Worm (Caenorhabditis elegans) whole organism, young adult: Measurements from ENCODE around the gene T09F5.20.

ENCODE experiments used
- pha-4 ChIP-seq: fragments of 150-350 bp; sonication (generic microtip); optimal IDR thresholded peaks from 2 replicates; lab custom pipeline; 2014; ENCODE audit warnings: missing biosample characterization, missing genetic modification reagents, missing genetic modification characterization
- rpc-1 ChIP-seq, 2 experiments: fragments of 150-350 bp in 1 of 2; sonication (generic microtip) in 1 of 2; optimal IDR thresholded peaks; 2 replicates each; lab custom pipeline; 2014 to 2018; ENCODE audit warnings: missing biosample characterization in 1 of 2, missing genetic modification characterization in 1 of 2, missing genetic modification reagents in 1 of 2, missing genotype in 1 of 2

DNA sequence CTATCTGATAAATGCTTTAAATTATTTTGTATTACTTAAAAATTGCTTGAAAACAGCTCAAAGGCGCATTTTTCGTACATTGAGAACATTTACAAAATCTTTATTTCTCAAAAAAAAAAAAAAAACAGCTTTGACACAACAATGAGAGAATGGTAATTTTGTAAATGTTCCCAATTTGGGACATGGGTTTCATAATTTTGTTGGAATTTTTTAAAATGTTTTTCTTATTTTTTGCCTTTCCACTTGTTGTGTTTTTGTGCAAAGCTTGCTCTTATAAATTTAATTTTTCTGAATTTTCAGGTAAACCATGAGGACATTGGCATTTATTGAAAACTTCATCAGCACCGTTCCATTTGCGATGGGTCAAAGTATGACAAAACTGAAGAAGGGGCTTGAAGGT, 36.0 kb downstream of the T09F5.20 start, which contains the start of gene T01G5.7:
- no peak for TF ChIP-seq pha-4
- TF ChIP-seq rpc-1 (optimal IDR thresholded peaks at IDR 0.05; lab: Kevin White, UChicago): no peak
- TF ChIP-seq rpc-1 (tag; optimal IDR thresholded peaks at IDR 0.05; lab: Kevin White, UChicago): no peak
